Fruit fly (Drosophila melanogaster) Kc167 (cell line): Measurements from ENCODE around the gene Cpr65Av.

Source experiments
- Sin3A ChIP-seq: fragments of >200 bp; optimal IDR thresholded peaks from 2 replicates; lab custom pipeline; 2018; ENCODE audit warnings: missing external identifiers
- h ChIP-seq: fragments of >200 bp; optimal IDR thresholded peaks from 3 replicates; lab custom pipeline; 2018; ENCODE audit warnings: missing external identifiers
- insv ChIP-seq: fragments of >200 bp; optimal IDR thresholded peaks from 3 replicates; lab custom pipeline; 2018; ENCODE audit warnings: missing external identifiers
- psq ChIP-seq: fragments of >200 bp; optimal IDR thresholded peaks from 2 replicates; lab custom pipeline; 2017; ENCODE audit warnings: missing external identifiers

- TF ChIP-seq psq (lab: Kevin White, UChicago) (no peak), h (lab: Kevin White, UChicago) (no peak), insv (lab: Kevin White, UChicago) (no peak), Sin3A (lab: Kevin White, UChicago) (no peak)
These were observed 42.0 kb upstream of the Cpr65Av start, which contains the start of gene CG10274 for dm6 chr3L:6181776-6182175.
